Worm (Caenorhabditis elegans) whole organism, early embryonic: Measurements from ENCODE around the gene F59B10.2.

ENCODE experiments used
- B0310.2 ChIP-seq: sonication (generic microtip); optimal IDR thresholded peaks from 2 replicates; lab custom pipeline; 2016; ENCODE audit warnings: mild to moderate bottlenecking, missing genetic modification characterization, missing compliant biosample characterization
- F13C5.2 ChIP-seq: sonication (generic microtip); optimal IDR thresholded peaks from 2 replicates; lab custom pipeline; 2017; ENCODE audit warnings: mild to moderate bottlenecking, missing genetic modification characterization, inconsistent platforms, missing compliant biosample characterization
- aly-1 ChIP-seq: sonication (generic microtip); optimal IDR thresholded peaks from 2 replicates; lab custom pipeline; 2016; ENCODE audit warnings: missing genetic modification characterization, missing compliant biosample characterization
- ama-1 ChIP-seq: fragments of 150-350 bp; optimal IDR thresholded peaks from 2 replicates; lab custom pipeline; 2014
- ceh-13 ChIP-seq: fragments of 200-800 bp; sonication (Bioruptor generic); optimal IDR thresholded peaks from 2 replicates; lab custom pipeline; 2018; ENCODE audit warnings: mild to moderate bottlenecking, missing genetic modification characterization, missing compliant biosample characterization
- ceh-36 ChIP-seq: sonication (generic microtip); optimal IDR thresholded peaks from 2 replicates; lab custom pipeline; 2016; ENCODE audit warnings: missing genetic modification characterization, inconsistent platforms, missing compliant biosample characterization
- ets-7 ChIP-seq: sonication (generic microtip); optimal IDR thresholded peaks from 2 replicates; lab custom pipeline; 2016; ENCODE audit warnings: missing genotype, missing genetic modification characterization, missing compliant biosample characterization
- flt-1 ChIP-seq: fragments of 200-800 bp; sonication (Bioruptor generic); IDR thresholded peaks from 2 replicates; pipeline ENCODE4 v1.3.6; 2022; ENCODE audit warnings: missing genetic modification characterization, missing compliant biosample characterization
- hmbx-1 ChIP-seq: sonication (generic microtip); optimal IDR thresholded peaks from 2 replicates; lab custom pipeline; 2016; ENCODE audit warnings: mild to moderate bottlenecking, missing genetic modification characterization, missing compliant biosample characterization
- hmg-4 ChIP-seq: fragments of 200-800 bp; sonication (Bioruptor generic); optimal IDR thresholded peaks from 2 replicates; lab custom pipeline; 2018; ENCODE audit warnings: mild to moderate bottlenecking, missing genetic modification characterization, missing compliant biosample characterization
- hnd-1 ChIP-seq: sonication (generic microtip); optimal IDR thresholded peaks from 2 replicates; lab custom pipeline; 2016; ENCODE audit warnings: missing genetic modification characterization, missing compliant biosample characterization
- pes-1 ChIP-seq: fragments of 200-800 bp; sonication (Bioruptor generic); IDR thresholded peaks from 2 replicates; pipeline ENCODE4 v1.3.6; 2022; ENCODE audit warnings: missing genetic modification reagents, missing genetic modification characterization, missing compliant biosample characterization
- scrt-1 ChIP-seq: fragments of 200-800 bp; sonication (Bioruptor generic); IDR thresholded peaks from 2 replicates; pipeline ENCODE4 v1.3.6; 2022; ENCODE audit warnings: missing genetic modification characterization, missing compliant biosample characterization
- sea-1 ChIP-seq: fragments of 200-800 bp; sonication (Bioruptor generic); conservative IDR thresholded peaks from 2 replicates; pipeline ENCODE4 v1.3.6; 2022; ENCODE audit warnings: missing genetic modification characterization, missing compliant biosample characterization
- tbx-11 ChIP-seq: fragments of 200-800 bp; sonication (Bioruptor generic); IDR thresholded peaks from 2 replicates; pipeline ENCODE4 v1.3.6; 2022; ENCODE audit warnings: missing genetic modification characterization, missing compliant biosample characterization
- tbx-37 ChIP-seq: fragments of 200-800 bp; sonication (Bioruptor generic); conservative IDR thresholded peaks from 2 replicates; pipeline ENCODE4 v1.3.6; 2022; ENCODE audit warnings: missing genetic modification reagents, missing genetic modification characterization, missing compliant biosample characterization
- tra-4 ChIP-seq: sonication (generic microtip); optimal IDR thresholded peaks from 2 replicates; lab custom pipeline; 2017; ENCODE audit warnings: missing genetic modification characterization, missing compliant biosample characterization

Gene F59B10.2

ce11 chrII:10464230-10464920, 45.3 kb downstream of the F59B10.2 start, which contains the start of the genes ZK673.6 and sdz-37:
ZK673.6 (minus strand) TSS chrII:10464330.
sdz-37 (plus strand) TSS chrII:10464870.
- no peak for TF ChIP-seq tbx-11 (GFP tag; lab: Robert Waterston, UW)
- no peak for TF ChIP-seq ets-7 (tag; lab: Kevin White, UChicago)
- TF ChIP-seq ama-1 (lab: Kevin White, UChicago) = no peak
- TF ChIP-seq scrt-1 (GFP tag; lab: Robert Waterston, UW) = no peak
- no peak for TF ChIP-seq ceh-13 (GFP tag; lab: Kevin White, UChicago)
- TF ChIP-seq sea-1 (GFP tag; lab: Robert Waterston, UW) = no peak

DNA sequence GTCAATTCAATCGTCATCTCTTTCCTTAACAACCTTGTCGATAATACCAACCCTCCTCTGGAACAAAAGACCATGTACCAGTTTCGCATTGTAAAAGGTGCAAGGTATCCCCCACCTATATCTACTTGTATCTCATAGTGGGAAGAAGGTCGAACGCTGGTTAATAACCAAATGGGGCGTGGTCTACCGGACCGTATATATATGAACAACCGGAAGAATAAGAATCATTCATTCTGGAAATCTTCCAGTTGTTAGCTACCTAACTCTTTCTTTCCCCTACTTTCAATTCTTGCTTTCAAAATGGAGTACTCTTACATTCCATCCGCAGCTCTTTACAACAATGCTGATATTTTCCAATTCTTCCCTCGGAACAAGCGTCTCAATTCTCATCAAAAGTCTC, 48.4 kb downstream of the F59B10.2 start, which contains the start of gene ZK673.5:
ZK673.5 (plus strand) TSS at position 301 of the 400 bp plus-strand sequence.
- TF ChIP-seq tbx-11 (GFP tag; lab: Robert Waterston, UW) (no peak), hmg-4 (GFP tag; lab: Kevin White, UChicago) (no peak), flt-1 (GFP tag; lab: Robert Waterston, UW) (no peak), ets-7 (tag; lab: Kevin White, UChicago) (no peak), tbx-37 (GFP tag; lab: Robert Waterston, UW) (no peak), pes-1 (GFP tag; lab: Robert Waterston, UW) (no peak), hmbx-1 (no peak), ceh-36 (tag; lab: Kevin White, UChicago) (no peak), tra-4 (no peak), ceh-13 (GFP tag; lab: Kevin White, UChicago) (no peak), B0310.2 (tag; lab: Kevin White, UChicago) (no peak), sea-1 (GFP tag; lab: Robert Waterston, UW) (no peak), F13C5.2 (no peak), aly-1 (tag; lab: Kevin White, UChicago) (no peak), ama-1 (lab: Kevin White, UChicago) (no peak), hnd-1 (tag; lab: Kevin White, UChicago) (no peak), scrt-1 (GFP tag; lab: Robert Waterston, UW) (no peak)
